Fruit fly (Drosophila melanogaster) whole organism: ENCODE measurements around the gene CG4553.
A peak's percentile ranks its signal among the peaks of the same experiment; 100 is the strongest.

Experiments used
- CG8478 ChIP-seq: fragments of >200 bp; optimal IDR thresholded peaks from 2 replicates; lab custom pipeline; 2018; ENCODE audit warnings: inconsistent platforms
- Dll ChIP-seq: fragments of >200 bp; optimal IDR thresholded peaks from 2 replicates; lab custom pipeline; 2017
- EcR ChIP-seq, 2 experiments: fragments of >200 bp; optimal IDR thresholded peaks; 2 replicates each; lab custom pipeline; 2017; ENCODE audit warnings: missing biosample characterization in 2 of 2, missing genetic modification characterization in 2 of 2, missing genetic modification reagents in 2 of 2
- pan ChIP-seq: fragments of >200 bp; optimal IDR thresholded peaks from 2 replicates; lab custom pipeline; 2017
- psq ChIP-seq: fragments of >200 bp; optimal IDR thresholded peaks from 2 replicates; lab custom pipeline; 2017
- usp ChIP-seq: fragments of >200 bp; optimal IDR thresholded peaks from 2 replicates; lab custom pipeline; 2017; ENCODE audit warnings: missing biosample characterization, missing genetic modification characterization, mixed read lengths

The CG4553 gene

DNA sequence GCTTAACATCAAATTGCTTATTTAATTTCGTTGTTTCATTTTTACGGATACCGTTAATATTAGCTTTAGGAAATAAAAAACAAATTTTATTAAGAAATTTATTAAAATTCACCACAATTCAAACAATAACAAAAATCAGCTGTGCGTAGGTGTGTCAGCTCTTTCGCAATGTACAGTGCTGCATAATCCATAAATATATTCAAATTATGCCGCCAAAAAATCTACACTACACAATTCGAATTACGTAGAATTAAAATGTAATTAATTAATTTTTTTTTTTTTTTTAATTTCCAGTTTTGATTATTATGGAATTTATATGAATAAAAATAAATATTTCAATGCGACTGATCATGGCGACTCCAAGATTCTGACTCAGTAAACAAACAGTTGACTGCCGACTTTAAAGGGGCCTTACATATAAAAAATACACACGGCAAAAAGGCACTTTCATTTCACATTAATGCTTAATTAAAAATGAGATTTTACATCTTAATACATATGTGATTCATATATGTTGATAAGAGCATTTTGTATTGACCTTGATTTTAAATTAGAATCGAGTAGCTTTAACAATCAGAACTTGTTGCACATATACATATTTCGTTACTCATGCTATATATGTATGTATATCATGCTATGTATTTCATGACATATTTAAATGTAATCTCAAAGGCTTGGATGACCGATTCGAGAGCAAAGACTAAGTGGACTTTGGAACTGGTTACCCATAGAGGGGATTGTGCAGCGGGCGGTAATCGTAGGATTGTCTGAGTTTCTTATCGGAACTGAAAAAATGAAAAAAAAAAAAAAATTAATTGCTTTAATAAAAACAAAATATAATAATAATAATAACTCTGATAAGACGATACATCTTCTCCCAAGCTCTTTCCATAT, 16.8 kb upstream of the CG4553 start:
- no peak for TF ChIP-seq psq (lab: Kevin White, UChicago)
- no peak for TF ChIP-seq pan (lab: Kevin White, UChicago)
- no peak for TF ChIP-seq EcR (GFP tag; optimal IDR thresholded peaks at IDR 0.05; lab: Kevin White, UChicago)
- no peak for TF ChIP-seq usp (GFP tag; lab: Kevin White, UChicago)
- no peak for TF ChIP-seq CG8478 (lab: Kevin White, UChicago)
- TF ChIP-seq Dll: no peak

DNA sequence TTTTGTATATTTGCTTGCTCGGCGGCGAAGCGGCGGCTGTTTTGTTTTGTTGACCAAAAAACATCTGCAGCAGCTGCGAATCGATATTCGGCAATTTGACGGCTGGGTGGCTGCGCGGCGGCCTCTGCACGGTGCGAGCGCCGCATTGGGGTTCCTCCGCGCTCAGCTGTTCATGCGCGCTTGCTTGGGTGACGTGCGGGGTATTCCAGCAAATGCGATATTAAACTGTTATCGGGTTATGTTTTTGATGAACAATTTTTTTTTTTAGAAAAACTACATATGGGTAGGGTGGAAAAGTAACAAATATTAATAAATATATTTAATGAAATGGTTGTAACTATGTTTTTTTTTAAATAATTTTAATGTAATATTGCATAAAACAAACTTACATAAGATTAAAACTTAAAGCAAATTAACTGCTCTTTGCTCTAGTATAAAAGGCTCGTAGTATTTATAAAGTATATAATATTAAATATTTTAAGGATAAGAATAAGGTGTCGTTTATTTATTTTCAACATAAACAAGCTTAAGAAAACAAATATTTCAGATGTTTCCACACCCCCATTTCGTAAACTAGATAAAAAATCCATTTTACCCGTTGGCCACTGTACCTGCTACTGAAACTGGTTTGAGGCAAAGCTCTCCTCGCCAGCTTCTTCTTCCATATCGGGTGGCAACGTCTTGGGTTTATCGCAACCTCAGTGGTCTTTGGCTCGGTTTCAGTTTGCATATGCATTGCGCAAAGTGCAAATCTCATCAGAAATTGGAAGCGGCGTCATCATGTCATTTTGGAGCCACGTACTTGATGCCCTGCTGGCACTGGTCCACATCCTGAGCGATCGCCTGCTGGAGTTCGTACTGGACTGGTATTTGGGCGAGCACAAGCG, 14.3 kb upstream of the CG4553 start, which contains the start of the genes Gnpat and CG5112:
Gnpat (minus strand) TSS at position 159 of the 887 bp plus-strand sequence.
CG5112 (plus strand) TSS at position 683 of the 887 bp plus-strand sequence.
- no peak for TF ChIP-seq Dll
- TF ChIP-seq usp (GFP tag; lab: Kevin White, UChicago): no peak
- no peak for TF ChIP-seq CG8478 (lab: Kevin White, UChicago)
- no peak for TF ChIP-seq psq (lab: Kevin White, UChicago)
- no peak for TF ChIP-seq pan (lab: Kevin White, UChicago)
- no peak for TF ChIP-seq EcR (GFP tag; optimal IDR thresholded peaks at IDR 0.05; lab: Kevin White, UChicago)

DNA sequence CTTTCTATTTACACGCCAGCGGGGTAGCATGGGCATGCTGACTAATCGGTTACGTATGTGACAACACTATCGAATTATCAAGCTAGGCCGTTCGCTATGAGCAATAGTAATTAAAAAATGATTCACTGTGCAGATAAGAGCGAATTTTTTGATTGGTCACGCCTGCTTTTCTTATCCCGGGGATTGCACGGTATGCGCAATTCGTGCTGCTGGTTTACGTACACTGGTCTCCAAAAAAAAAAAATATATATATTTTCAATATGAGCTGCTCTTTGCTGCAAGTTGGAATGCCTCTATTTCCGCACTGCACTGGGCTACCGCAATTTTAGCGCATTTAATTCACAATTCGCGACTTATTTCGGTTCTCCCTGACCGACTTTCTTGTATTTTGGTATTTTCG, 13.7 kb upstream of the CG4553 start:
- TF ChIP-seq pan (lab: Kevin White, UChicago) (peak; percentile 80), EcR (GFP tag; optimal IDR thresholded peaks at IDR 0.05; lab: Kevin White, UChicago) (no peak), CG8478 (lab: Kevin White, UChicago) (no peak)

DNA sequence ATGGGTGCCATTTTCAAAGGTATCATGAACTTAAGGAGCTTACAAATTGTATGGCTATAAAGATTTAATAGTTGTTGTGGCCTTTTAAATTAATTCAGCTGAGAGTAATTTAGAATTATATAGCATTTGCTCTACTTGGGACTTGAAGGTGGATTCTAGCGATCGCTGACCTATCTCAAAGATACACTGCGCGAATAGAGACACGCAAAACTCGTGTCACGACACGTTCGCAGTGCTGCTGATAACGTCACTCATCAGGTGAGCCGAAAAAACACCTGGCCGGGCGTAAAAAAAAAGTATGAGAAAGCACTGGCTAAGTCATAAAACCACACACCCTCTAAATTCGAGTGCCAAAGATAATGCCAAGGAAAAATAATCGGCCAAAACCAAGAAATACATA, 13.0 kb upstream of the CG4553 start:
- TF ChIP-seq psq (lab: Kevin White, UChicago) (no peak), EcR (GFP tag; optimal IDR thresholded peaks at IDR 0.05; lab: Kevin White, UChicago) (no peak), usp (GFP tag; lab: Kevin White, UChicago) (no peak), pan (lab: Kevin White, UChicago) (no peak), Dll (no peak), CG8478 (lab: Kevin White, UChicago) (no peak)

DNA sequence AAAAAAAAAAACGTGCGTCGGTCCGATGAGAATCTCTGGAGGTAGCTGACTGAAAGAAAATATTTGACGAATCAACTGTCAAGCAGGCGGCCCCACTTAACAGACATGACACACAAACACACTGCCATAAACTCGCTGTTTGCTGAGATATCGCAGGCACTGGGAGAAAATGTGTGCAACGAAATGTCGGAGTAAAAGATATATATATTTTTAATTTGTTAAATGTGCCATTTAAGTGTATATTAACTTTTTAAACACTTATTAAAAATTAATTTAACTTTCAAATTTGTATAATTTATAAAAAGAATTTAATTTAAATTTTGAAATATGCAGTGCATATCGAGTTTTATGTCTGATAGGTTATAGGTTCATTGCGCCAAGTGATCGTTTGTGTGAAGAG, 12.4 kb upstream of the CG4553 start:
- no peak for TF ChIP-seq psq (lab: Kevin White, UChicago)
- no peak for TF ChIP-seq Dll
- TF ChIP-seq usp (GFP tag; lab: Kevin White, UChicago): no peak
- TF ChIP-seq EcR (GFP tag; optimal IDR thresholded peaks at IDR 0.05; lab: Kevin White, UChicago): no peak
- no peak for TF ChIP-seq pan (lab: Kevin White, UChicago)
- no peak for TF ChIP-seq CG8478 (lab: Kevin White, UChicago)

DNA sequence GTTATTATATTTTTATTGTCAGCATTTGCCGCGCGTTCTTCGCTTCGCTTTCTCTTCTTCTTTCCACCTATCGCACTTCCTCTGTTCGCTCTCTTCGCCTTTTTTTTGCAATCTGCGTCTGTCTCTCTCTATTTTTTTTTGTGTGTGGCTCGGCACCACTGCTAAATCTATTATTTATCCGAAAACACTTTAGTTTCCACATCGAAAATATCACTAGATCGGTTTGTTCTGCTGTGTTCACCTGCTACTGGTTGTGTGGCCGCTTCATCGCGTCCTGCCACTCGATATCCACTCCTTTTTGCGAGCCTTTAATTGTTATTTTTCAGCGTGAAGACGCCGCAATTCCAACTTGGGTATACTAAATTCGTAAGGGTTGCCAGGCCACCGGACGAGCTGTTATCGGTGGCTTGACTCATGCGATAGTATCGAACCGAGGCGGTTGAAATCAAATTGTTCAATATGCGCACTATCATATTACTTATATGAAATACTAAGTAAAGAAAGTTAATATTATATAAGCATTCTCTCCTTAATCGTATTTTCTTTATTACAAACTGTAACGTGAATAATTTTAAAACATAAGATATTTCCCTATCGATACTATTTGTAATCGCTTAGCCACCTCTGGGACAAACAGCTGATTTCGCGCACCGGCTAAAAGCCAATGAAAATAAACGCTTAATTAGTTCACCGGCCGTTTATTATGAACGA, 5.9 kb upstream of the CG4553 start, which contains the start of the genes XNP, CG42488 and CG5116:
XNP (minus strand) TSS at position 372 of the 711 bp plus-strand sequence.
CG42488 (plus strand) TSS at position 636 of the 711 bp plus-strand sequence.
CG5116 (plus strand) TSS at position 636 of the 711 bp plus-strand sequence.
- TF ChIP-seq EcR (GFP tag; optimal IDR thresholded peaks at IDR 0.05; lab: Kevin White, UChicago) (no peak), psq (lab: Kevin White, UChicago) (no peak), usp (GFP tag; lab: Kevin White, UChicago) (no peak), pan (lab: Kevin White, UChicago) (no peak), Dll (no peak), CG8478 (lab: Kevin White, UChicago) (no peak)

DNA sequence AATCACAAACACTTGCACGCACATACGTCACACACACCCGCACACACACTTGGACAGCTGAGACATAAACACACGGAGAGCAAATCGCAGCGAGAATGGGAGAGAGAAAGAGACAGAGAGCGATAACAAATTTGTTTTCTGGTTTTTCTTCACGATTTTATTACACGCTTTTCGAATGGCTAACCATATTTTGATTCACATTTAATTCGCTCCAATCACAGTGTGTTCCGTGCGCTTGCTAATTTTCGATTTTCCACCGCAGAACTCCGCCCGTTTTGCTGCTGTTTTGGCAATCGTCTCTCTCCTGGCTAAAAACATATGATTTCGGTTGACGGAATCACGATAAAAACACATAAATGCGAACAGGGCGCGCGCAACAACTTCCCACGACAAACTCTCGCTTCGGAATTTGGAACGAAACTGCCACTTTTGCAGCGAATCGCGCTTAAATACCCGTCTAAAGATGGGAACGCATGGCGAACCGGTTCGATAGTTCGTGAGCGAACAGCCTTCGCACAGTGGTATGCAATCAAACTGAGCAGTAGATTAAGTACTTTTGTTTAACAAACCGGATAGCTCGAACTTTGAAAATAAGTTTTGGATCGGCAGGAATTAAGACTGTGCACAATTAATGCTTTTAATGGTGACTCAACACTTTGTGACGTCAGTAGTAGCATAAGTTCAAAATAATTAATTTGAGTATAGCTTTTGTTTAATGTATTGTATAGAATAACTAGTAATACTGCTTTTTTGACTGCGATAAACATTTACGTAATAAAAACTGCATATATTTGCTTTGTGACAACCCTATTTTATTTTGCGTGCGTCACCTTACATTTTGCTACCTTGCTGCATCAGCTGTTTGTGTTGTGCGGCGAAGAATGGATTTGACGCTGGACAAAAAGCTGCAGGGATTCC, 3.8 kb downstream of the CG4553 start, which contains the start of the genes Fur1 and Vps33B:
Fur1 (minus strand) TSS at position 424 of the 918 bp plus-strand sequence.
Vps33B (plus strand) TSS at position 856 of the 918 bp plus-strand sequence.
- no peak for TF ChIP-seq psq (lab: Kevin White, UChicago)
- no peak for TF ChIP-seq pan (lab: Kevin White, UChicago)
- no peak for TF ChIP-seq Dll
- no peak for TF ChIP-seq usp (GFP tag; lab: Kevin White, UChicago)
- TF ChIP-seq CG8478 (lab: Kevin White, UChicago): no peak
- no peak for TF ChIP-seq EcR (GFP tag; optimal IDR thresholded peaks at IDR 0.05; lab: Kevin White, UChicago)

DNA sequence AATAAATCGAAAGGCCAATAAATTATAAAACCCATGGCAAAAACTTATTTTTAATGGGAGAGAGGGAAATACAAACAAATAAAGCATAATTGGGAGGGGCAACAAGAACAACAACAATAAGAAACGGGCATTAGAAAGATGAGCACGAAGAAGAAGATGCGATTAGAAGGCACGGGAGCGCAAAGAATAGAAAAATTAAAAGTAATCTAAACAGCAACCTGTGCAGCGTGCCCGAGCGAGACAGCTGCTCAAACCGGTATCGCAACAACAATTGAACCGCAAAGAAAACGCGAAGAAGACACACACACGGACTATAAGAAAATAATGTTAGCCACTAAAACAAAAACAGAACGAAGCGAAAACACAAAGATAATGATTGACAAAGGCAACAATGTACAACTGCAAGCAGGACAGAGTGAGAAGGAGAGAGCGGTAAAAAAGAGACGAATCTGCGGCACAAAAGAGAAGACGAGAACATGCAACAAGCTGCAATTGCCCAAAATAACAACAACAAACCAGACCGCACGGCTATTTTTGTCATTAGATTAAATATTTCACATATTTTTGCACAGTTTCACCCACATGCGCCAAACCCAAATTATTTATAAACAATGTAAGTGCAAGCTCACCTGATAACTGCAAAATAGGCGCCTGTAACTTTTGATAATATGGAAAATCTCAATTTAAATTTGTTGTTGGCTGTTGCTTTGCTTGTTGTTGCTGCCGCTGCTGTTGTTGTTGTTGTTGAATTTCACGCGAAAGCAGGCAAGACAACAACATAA, 4.7 kb downstream of the CG4553 start:
- no peak for TF ChIP-seq psq (lab: Kevin White, UChicago)
- TF ChIP-seq CG8478 (lab: Kevin White, UChicago): no peak
- TF ChIP-seq usp (GFP tag; lab: Kevin White, UChicago): no peak
- TF ChIP-seq EcR (GFP tag; optimal IDR thresholded peaks at IDR 0.05; lab: Kevin White, UChicago): no peak
- TF ChIP-seq pan (lab: Kevin White, UChicago): no peak
- no peak for TF ChIP-seq Dll

DNA sequence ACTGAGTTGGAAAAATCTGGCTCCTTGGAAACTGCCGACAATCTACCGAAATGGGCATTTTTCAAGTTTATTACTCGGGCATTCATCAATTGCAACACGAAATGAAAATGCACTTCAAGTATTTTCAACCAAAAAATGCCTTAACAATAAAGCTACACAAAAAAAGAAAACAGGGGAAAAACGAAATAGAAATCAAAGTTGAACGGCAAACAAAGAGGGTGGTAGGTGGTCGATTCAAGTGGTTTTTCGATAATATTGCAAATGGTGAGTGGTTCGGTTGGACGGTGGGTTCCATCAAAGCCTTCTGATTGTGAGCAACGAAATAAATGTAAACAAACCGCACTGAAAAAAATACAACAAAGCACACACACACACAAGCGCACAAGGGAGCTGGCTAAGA, 10.5 kb downstream of the CG4553 start:
- TF ChIP-seq EcR (GFP tag; optimal IDR thresholded peaks at IDR 0.05; lab: Kevin White, UChicago) (no peak), Dll (no peak), usp (GFP tag; lab: Kevin White, UChicago) (no peak), pan (lab: Kevin White, UChicago) (no peak), psq (lab: Kevin White, UChicago) (no peak), CG8478 (lab: Kevin White, UChicago) (no peak)
